Worm (Caenorhabditis elegans): ENCODE data around the gene acn-1.

- TF ChIP-seq ama-1 (optimal IDR thresholded peaks at IDR 0.05) (no peak), flt-1 (GFP tag; IDR thresholded peaks at IDR 0.05) (no peak), ets-7 (tag; optimal IDR thresholded peaks at IDR 0.05) (no peak), sea-1 (GFP tag; conservative IDR thresholded peaks at IDR 0.05) (no peak), hmbx-1 (tag; optimal IDR thresholded peaks at IDR 0.05) (no peak), aly-1 (tag; optimal IDR thresholded peaks at IDR 0.05) (no peak)
Measured at ce11 chrX:5117571-5117970, 20.7 kb upstream of the acn-1 start.
